Worm (Caenorhabditis elegans): ENCODE data around the gene oops-1.

The oops-1 gene

ce11 chrIV:5806348-5806747 lies 7.6 kb downstream of the oops-1 start:
- TF ChIP-seq scrt-1 (GFP tag; IDR thresholded peaks at IDR 0.05) (no peak), aly-1 (tag; optimal IDR thresholded peaks at IDR 0.05) (no peak), ceh-36 (tag; optimal IDR thresholded peaks at IDR 0.05) (no peak), tbx-11 (GFP tag; IDR thresholded peaks at IDR 0.05) (no peak), hmbx-1 (tag; optimal IDR thresholded peaks at IDR 0.05) (no peak), hnd-1 (tag; optimal IDR thresholded peaks at IDR 0.05) (no peak), ets-7 (tag; optimal IDR thresholded peaks at IDR 0.05) (no peak), ceh-13 (GFP tag; optimal IDR thresholded peaks at IDR 0.05) (no peak), F13C5.2 (tag; optimal IDR thresholded peaks at IDR 0.05) (no peak), B0310.2 (tag; optimal IDR thresholded peaks at IDR 0.05) (no peak), hmg-4 (GFP tag; optimal IDR thresholded peaks at IDR 0.05) (no peak), pes-1 (GFP tag; IDR thresholded peaks at IDR 0.05) (no peak), sea-1 (GFP tag; conservative IDR thresholded peaks at IDR 0.05) (no peak), tbx-37 (GFP tag; conservative IDR thresholded peaks at IDR 0.05) (no peak), flt-1 (GFP tag; IDR thresholded peaks at IDR 0.05) (no peak)

DNA sequence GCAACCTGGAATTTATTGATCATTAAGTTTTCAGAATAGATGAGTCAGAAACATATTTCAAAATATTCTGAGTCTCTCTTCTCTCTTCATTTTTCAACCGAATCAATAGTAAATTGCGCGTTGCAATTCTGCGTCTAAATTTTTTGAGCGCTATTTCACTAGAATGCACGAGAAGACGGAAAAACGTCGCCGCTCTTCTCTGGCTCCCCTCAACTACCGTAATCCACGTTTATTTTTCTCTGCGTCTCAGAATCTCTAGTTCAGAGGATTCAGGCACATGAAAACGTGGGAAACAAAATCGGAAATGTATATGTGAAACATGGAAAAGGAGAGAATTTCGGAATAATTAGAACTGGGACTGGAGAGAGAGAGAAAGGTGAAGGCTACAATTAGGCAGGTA lies 8.5 kb downstream of the oops-1 start:
- TF ChIP-seq tbx-11 (GFP tag; IDR thresholded peaks at IDR 0.05) (no peak), tbx-37 (GFP tag; conservative IDR thresholded peaks at IDR 0.05) (no peak), hmg-4 (GFP tag; optimal IDR thresholded peaks at IDR 0.05) (no peak), scrt-1 (GFP tag; IDR thresholded peaks at IDR 0.05) (no peak), tra-4 (tag; optimal IDR thresholded peaks at IDR 0.05) (no peak), aly-1 (tag; optimal IDR thresholded peaks at IDR 0.05) (no peak), flt-1 (GFP tag; IDR thresholded peaks at IDR 0.05) (no peak), pes-1 (GFP tag; IDR thresholded peaks at IDR 0.05) (no peak), sea-1 (GFP tag; conservative IDR thresholded peaks at IDR 0.05) (no peak), hmbx-1 (tag; optimal IDR thresholded peaks at IDR 0.05) (no peak), F13C5.2 (tag; optimal IDR thresholded peaks at IDR 0.05) (no peak)

DNA sequence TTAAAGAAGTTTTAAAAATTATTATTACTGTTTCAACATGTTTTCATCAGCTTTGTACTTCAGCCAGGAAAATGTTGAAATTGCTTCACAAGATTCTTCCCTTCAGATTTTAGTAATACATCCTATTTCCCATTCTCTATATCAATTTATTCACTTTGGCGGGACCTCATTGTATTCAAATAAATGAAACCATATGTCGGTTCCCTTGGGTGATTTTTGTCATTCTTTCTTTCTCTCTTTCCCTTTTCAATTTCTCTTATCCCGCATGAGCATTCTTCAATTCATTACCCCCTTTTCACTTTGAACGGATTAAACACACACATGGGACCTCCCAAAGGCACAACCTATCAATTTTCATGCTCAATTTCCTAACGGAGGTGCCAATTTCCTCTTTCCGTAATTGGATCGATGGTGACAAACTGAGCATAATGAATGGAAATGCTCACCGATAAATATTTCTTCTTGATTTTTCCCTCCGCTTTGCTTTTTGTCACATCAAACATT lies 10.4 kb downstream of the oops-1 start:
- TF ChIP-seq tra-4 (tag; optimal IDR thresholded peaks at IDR 0.05), result no peak
- no peak for TF ChIP-seq tbx-11 (GFP tag; IDR thresholded peaks at IDR 0.05)
- TF ChIP-seq scrt-1 (GFP tag; IDR thresholded peaks at IDR 0.05), result no peak
- no peak for TF ChIP-seq F13C5.2 (tag; optimal IDR thresholded peaks at IDR 0.05)
- no peak for TF ChIP-seq sea-1 (GFP tag; conservative IDR thresholded peaks at IDR 0.05)
- no peak for TF ChIP-seq hnd-1 (tag; optimal IDR thresholded peaks at IDR 0.05)
- no peak for TF ChIP-seq tbx-37 (GFP tag; conservative IDR thresholded peaks at IDR 0.05)
- no peak for TF ChIP-seq aly-1 (tag; optimal IDR thresholded peaks at IDR 0.05)
- TF ChIP-seq flt-1 (GFP tag; IDR thresholded peaks at IDR 0.05), result no peak
- TF ChIP-seq hmg-4 (GFP tag; optimal IDR thresholded peaks at IDR 0.05), result no peak

ce11 chrIV:5799577-5799976 lies 14.4 kb downstream of the oops-1 start:
- TF ChIP-seq hmg-4 (GFP tag; optimal IDR thresholded peaks at IDR 0.05) (no peak), aly-1 (tag; optimal IDR thresholded peaks at IDR 0.05) (no peak)

DNA sequence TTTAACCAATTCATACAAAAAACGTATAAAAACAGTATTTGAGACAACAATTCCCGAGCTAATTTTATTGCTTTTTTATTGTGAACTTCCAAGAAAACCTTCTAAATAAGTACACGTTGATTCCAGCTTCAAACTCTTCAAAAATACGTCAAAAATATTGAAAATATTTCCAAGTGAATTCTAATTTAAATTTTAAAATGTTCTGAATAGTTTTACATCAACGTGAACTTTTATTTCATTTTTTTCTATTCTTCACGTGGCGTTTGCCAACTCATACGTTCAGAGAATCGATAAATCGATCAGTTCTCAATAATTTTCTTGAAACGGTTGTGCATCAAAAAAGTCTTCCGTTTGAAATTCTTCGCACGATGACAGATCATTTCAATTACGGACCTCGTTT lies 16.8 kb downstream of the oops-1 start, which contains the start of gene C31H1.1:
Gene C31H1.1 (plus strand): TSS at position 301 of the 400 bp plus-strand sequence.
- TF ChIP-seq F13C5.2 (tag; optimal IDR thresholded peaks at IDR 0.05) (no peak), hmg-4 (GFP tag; optimal IDR thresholded peaks at IDR 0.05) (no peak), aly-1 (tag; optimal IDR thresholded peaks at IDR 0.05) (no peak), ceh-36 (tag; optimal IDR thresholded peaks at IDR 0.05) (no peak), tbx-37 (GFP tag; conservative IDR thresholded peaks at IDR 0.05) (no peak), hmbx-1 (tag; optimal IDR thresholded peaks at IDR 0.05) (no peak), pes-1 (GFP tag; IDR thresholded peaks at IDR 0.05) (no peak), tra-4 (tag; optimal IDR thresholded peaks at IDR 0.05) (no peak), ets-7 (tag; optimal IDR thresholded peaks at IDR 0.05) (no peak), sea-1 (GFP tag; conservative IDR thresholded peaks at IDR 0.05) (no peak), ama-1 (optimal IDR thresholded peaks at IDR 0.05) (no peak), hnd-1 (tag; optimal IDR thresholded peaks at IDR 0.05) (no peak), B0310.2 (tag; optimal IDR thresholded peaks at IDR 0.05) (no peak), flt-1 (GFP tag; IDR thresholded peaks at IDR 0.05) (no peak), ceh-13 (GFP tag; optimal IDR thresholded peaks at IDR 0.05) (no peak), scrt-1 (GFP tag; IDR thresholded peaks at IDR 0.05) (no peak), tbx-11 (GFP tag; IDR thresholded peaks at IDR 0.05) (no peak)

- no peak for TF ChIP-seq hnd-1 (tag; optimal IDR thresholded peaks at IDR 0.05)
- TF ChIP-seq tra-4 (tag; optimal IDR thresholded peaks at IDR 0.05), result no peak
- TF ChIP-seq ceh-36 (tag; optimal IDR thresholded peaks at IDR 0.05), result no peak
- no peak for TF ChIP-seq ets-7 (tag; optimal IDR thresholded peaks at IDR 0.05)
- TF ChIP-seq ama-1 (optimal IDR thresholded peaks at IDR 0.05), result no peak
- TF ChIP-seq tbx-37 (GFP tag; conservative IDR thresholded peaks at IDR 0.05), result no peak
- TF ChIP-seq F13C5.2 (tag; optimal IDR thresholded peaks at IDR 0.05), result no peak
- TF ChIP-seq flt-1 (GFP tag; IDR thresholded peaks at IDR 0.05), result no peak
- no peak for TF ChIP-seq ceh-13 (GFP tag; optimal IDR thresholded peaks at IDR 0.05)
- no peak for TF ChIP-seq aly-1 (tag; optimal IDR thresholded peaks at IDR 0.05)
- no peak for TF ChIP-seq B0310.2 (tag; optimal IDR thresholded peaks at IDR 0.05)
- no peak for TF ChIP-seq hmbx-1 (tag; optimal IDR thresholded peaks at IDR 0.05)
- no peak for TF ChIP-seq pes-1 (GFP tag; IDR thresholded peaks at IDR 0.05)
These were observed 17.2 kb downstream of the oops-1 start, which contains the start of gene C31H1.5 for ce11 chrIV:5796694-5797093. Gene C31H1.5, minus strand, starts transcription at chrIV:5796794.

DNA sequence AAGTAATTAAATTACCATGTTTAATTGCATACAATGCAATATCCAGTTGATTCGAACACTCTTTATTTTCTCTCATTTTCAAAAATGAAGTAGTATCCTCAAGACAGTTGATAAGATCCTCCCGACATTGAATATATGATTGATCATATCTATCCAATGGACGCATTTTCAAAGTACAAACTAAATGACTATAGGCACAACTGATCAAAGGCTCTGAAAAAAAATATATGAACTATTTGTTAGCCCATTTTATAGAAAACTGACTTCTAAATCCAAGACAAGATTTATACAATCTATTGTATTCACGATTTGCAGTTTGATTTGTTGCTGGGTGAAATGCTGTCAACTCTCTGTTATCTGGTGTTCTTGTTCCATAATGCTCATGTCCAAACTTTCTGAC lies 18.4 kb downstream of the oops-1 start:
- TF ChIP-seq tbx-11 (GFP tag; IDR thresholded peaks at IDR 0.05) (no peak), ceh-36 (tag; optimal IDR thresholded peaks at IDR 0.05) (no peak), tra-4 (tag; optimal IDR thresholded peaks at IDR 0.05) (no peak), sea-1 (GFP tag; conservative IDR thresholded peaks at IDR 0.05) (no peak), aly-1 (tag; optimal IDR thresholded peaks at IDR 0.05) (no peak), ama-1 (optimal IDR thresholded peaks at IDR 0.05) (no peak), F13C5.2 (tag; optimal IDR thresholded peaks at IDR 0.05) (no peak), pes-1 (GFP tag; IDR thresholded peaks at IDR 0.05) (no peak), hmg-4 (GFP tag; optimal IDR thresholded peaks at IDR 0.05) (no peak), hnd-1 (tag; optimal IDR thresholded peaks at IDR 0.05) (no peak), flt-1 (GFP tag; IDR thresholded peaks at IDR 0.05) (no peak), B0310.2 (tag; optimal IDR thresholded peaks at IDR 0.05) (no peak), scrt-1 (GFP tag; IDR thresholded peaks at IDR 0.05) (no peak), hmbx-1 (tag; optimal IDR thresholded peaks at IDR 0.05) (no peak), ets-7 (tag; optimal IDR thresholded peaks at IDR 0.05) (no peak), tbx-37 (GFP tag; conservative IDR thresholded peaks at IDR 0.05) (no peak), ceh-13 (GFP tag; optimal IDR thresholded peaks at IDR 0.05) (no peak)
